Fruit fly (Drosophila melanogaster) whole organism, embryonic: Measurements from ENCODE around the gene Ocrl.

Experiments used
- Ada2b ChIP-seq: fragments of 200-800 bp; sonication (Bioruptor generic); IDR thresholded peaks from 2 replicates; pipeline ENCODE4 v1.3.6; 2022; ENCODE audit warnings: missing biosample characterization, missing genetic modification characterization
- Adf1 ChIP-seq: fragments of 200-800 bp; sonication (Bioruptor generic); IDR thresholded peaks from 2 replicates; pipeline ENCODE4 v1.3.6; 2022; ENCODE audit warnings: missing biosample characterization, missing genetic modification characterization
- Aef1 ChIP-seq: fragments of 200-800 bp; sonication (Bioruptor generic); IDR thresholded peaks from 3 replicates; pipeline ENCODE4 v1.3.6; 2022; ENCODE audit warnings: missing biosample characterization, missing genetic modification characterization
- Asciz ChIP-seq: fragments of 200-800 bp; sonication (Bioruptor generic); optimal IDR thresholded peaks from 2 replicates; lab custom pipeline; 2017; ENCODE audit warnings: missing biosample characterization, mild to moderate bottlenecking, missing genetic modification characterization, missing genetic modification reagents
- BtbVII ChIP-seq: fragments of 200-800 bp; sonication (Bioruptor generic); optimal IDR thresholded peaks from 3 replicates; lab custom pipeline; 2017; ENCODE audit warnings: missing biosample characterization, mild to moderate bottlenecking, missing genetic modification characterization
- CG10147 ChIP-seq: fragments of 200-800 bp; sonication (Bioruptor generic); optimal IDR thresholded peaks from 2 replicates; lab custom pipeline; 2019; ENCODE audit warnings: missing biosample characterization, mild to moderate bottlenecking, missing genetic modification characterization, moderate library complexity
- CG10267 ChIP-seq: fragments of 200-800 bp; sonication (Bioruptor generic); optimal IDR thresholded peaks from 2 replicates; lab custom pipeline; 2018; ENCODE audit warnings: missing biosample characterization, mild to moderate bottlenecking, missing genetic modification characterization, moderate library complexity
- CG10366 ChIP-seq: fragments of 200-800 bp; sonication (Bioruptor generic); IDR thresholded peaks from 2 replicates; pipeline ENCODE4 v1.3.6; 2022; ENCODE audit warnings: missing biosample characterization, missing genetic modification characterization
- CG12659 ChIP-seq: fragments of 200-800 bp; sonication (Bioruptor generic); optimal IDR thresholded peaks from 3 replicates; lab custom pipeline; 2017; ENCODE audit warnings: mild to moderate bottlenecking, missing biosample characterization, missing genetic modification reagents, missing genetic modification characterization
- CG13296 ChIP-seq: fragments of 200-800 bp; sonication (Bioruptor generic); optimal IDR thresholded peaks from 3 replicates; lab custom pipeline; 2018; ENCODE audit warnings: missing biosample characterization, mild to moderate bottlenecking, missing genetic modification characterization
- CG13894 ChIP-seq: fragments of 200-800 bp; sonication (Bioruptor generic); optimal IDR thresholded peaks from 3 replicates; lab custom pipeline; 2018; ENCODE audit warnings: missing biosample characterization, mild to moderate bottlenecking, missing genetic modification characterization, moderate library complexity
- CG14667 ChIP-seq: fragments of 200-800 bp; sonication (Bioruptor generic); IDR thresholded peaks from 2 replicates; pipeline ENCODE4 v1.3.6; 2022; ENCODE audit warnings: missing biosample characterization, missing genetic modification characterization
- CG15073 ChIP-seq: fragments of 200-800 bp; sonication (Bioruptor generic); optimal IDR thresholded peaks from 2 replicates; lab custom pipeline; 2016; ENCODE audit warnings: missing biosample characterization, missing genetic modification characterization
- CG17186 ChIP-seq: fragments of 200-800 bp; sonication (Bioruptor generic); optimal IDR thresholded peaks from 3 replicates; lab custom pipeline; 2017; ENCODE audit warnings: missing biosample characterization, missing genetic modification reagents, missing genetic modification characterization
- CG17359 ChIP-seq: fragments of 200-800 bp; sonication (Bioruptor generic); optimal IDR thresholded peaks from 3 replicates; lab custom pipeline; 2018; ENCODE audit warnings: missing biosample characterization, mild to moderate bottlenecking, missing genetic modification characterization, moderate library complexity
- CG2116 ChIP-seq: fragments of 200-800 bp; sonication (Bioruptor generic); optimal IDR thresholded peaks from 3 replicates; lab custom pipeline; 2018; ENCODE audit warnings: missing biosample characterization, mild to moderate bottlenecking, missing genetic modification characterization
- CG2875 ChIP-seq: fragments of 200-800 bp; sonication (Bioruptor generic); optimal IDR thresholded peaks from 2 replicates; lab custom pipeline; 2017; ENCODE audit warnings: missing biosample characterization, mild to moderate bottlenecking, missing genetic modification characterization, missing genetic modification reagents
- CG3281 ChIP-seq: fragments of 200-800 bp; sonication (Bioruptor generic); optimal IDR thresholded peaks from 3 replicates; lab custom pipeline; 2017; ENCODE audit warnings: missing biosample characterization, mild to moderate bottlenecking, missing genetic modification characterization
- CG34224 ChIP-seq: fragments of 200-800 bp; sonication (Bioruptor generic); IDR thresholded peaks from 3 replicates; pipeline ENCODE4 v1.3.6; 2022; ENCODE audit warnings: missing biosample characterization, missing genetic modification characterization; ENCODE audit not compliant: partially characterized antibody
- CG3726 ChIP-seq: fragments of 200-800 bp; sonication (Bioruptor generic); IDR thresholded peaks from 3 replicates; pipeline ENCODE4, ENCODE4 v1.3.6; 2022; ENCODE audit warnings: missing biosample characterization, missing genetic modification characterization
- CG8281 ChIP-seq: fragments of 200-800 bp; sonication (Bioruptor generic); optimal IDR thresholded peaks from 2 replicates; lab custom pipeline; 2018; ENCODE audit warnings: missing biosample characterization, mild to moderate bottlenecking, missing genetic modification characterization, moderate library complexity
- CG8478 ChIP-seq: fragments of >200 bp; optimal IDR thresholded peaks from 2 replicates; lab custom pipeline; 2018
- CG9437 ChIP-seq: fragments of 200-800 bp; sonication (Bioruptor generic); optimal IDR thresholded peaks from 2 replicates; lab custom pipeline; 2018; ENCODE audit warnings: missing biosample characterization, mild to moderate bottlenecking, missing genetic modification characterization
- CG9609 ChIP-seq: fragments of 200-800 bp; sonication (Bioruptor generic); optimal IDR thresholded peaks from 3 replicates; lab custom pipeline; 2016; ENCODE audit warnings: missing biosample characterization, missing genetic modification characterization
- CG9817 ChIP-seq: fragments of 200-800 bp; sonication (Bioruptor generic); optimal IDR thresholded peaks from 2 replicates; lab custom pipeline; 2018; ENCODE audit warnings: missing biosample characterization, mild to moderate bottlenecking, missing genetic modification characterization, moderate library complexity
- Dfd ChIP-seq, 2 experiments: fragments of >200 bp; optimal IDR thresholded peaks; 2 replicates each; lab custom pipeline; 2017; ENCODE audit warnings: missing biosample characterization in 2 of 2, missing genetic modification characterization in 2 of 2
- Doc2 ChIP-seq: fragments of 200-800 bp; sonication (Bioruptor generic); IDR thresholded peaks from 2 replicates; pipeline ENCODE4 v1.3.6; 2022; ENCODE audit warnings: missing biosample characterization, missing genetic modification characterization
- Hmx ChIP-seq: fragments of 200-800 bp; sonication (Bioruptor generic); optimal IDR thresholded peaks from 2 replicates; lab custom pipeline; 2016; ENCODE audit warnings: missing biosample characterization, missing genetic modification characterization
- Lim3 ChIP-seq: fragments of 200-800 bp; sonication (Bioruptor generic); IDR thresholded peaks from 2 replicates; pipeline ENCODE4 v1.3.6; 2022; ENCODE audit warnings: missing biosample characterization, missing genetic modification characterization
- Mad ChIP-seq: fragments of 200-800 bp; sonication (Bioruptor generic); optimal IDR thresholded peaks from 2 replicates; lab custom pipeline; 2016; ENCODE audit warnings: missing biosample characterization, missing genetic modification characterization
- Neu2 ChIP-seq: fragments of 200-800 bp; sonication (Bioruptor generic); optimal IDR thresholded peaks from 3 replicates; lab custom pipeline; 2016; ENCODE audit warnings: missing biosample characterization, missing genetic modification characterization, borderline replicate concordance
- NfI ChIP-seq: fragments of 200-800 bp; sonication (Bioruptor generic); optimal IDR thresholded peaks from 3 replicates; lab custom pipeline; 2018; ENCODE audit warnings: missing biosample characterization, mild to moderate bottlenecking, missing genetic modification characterization, moderate library complexity
- Side ChIP-seq: fragments of 200-800 bp; sonication (Bioruptor generic); optimal IDR thresholded peaks from 2 replicates; lab custom pipeline; 2016; ENCODE audit warnings: missing biosample characterization, missing genetic modification characterization
- Sry-δ ChIP-seq: fragments of 200-800 bp; sonication (Bioruptor generic); optimal IDR thresholded peaks from 2 replicates; lab custom pipeline; 2016; ENCODE audit warnings: missing biosample characterization, missing genetic modification characterization
- YL-1 ChIP-seq: fragments of 200-800 bp; sonication (Bioruptor generic); optimal IDR thresholded peaks from 3 replicates; lab custom pipeline; 2017; ENCODE audit warnings: missing biosample characterization, mild to moderate bottlenecking, missing genetic modification characterization
- ara ChIP-seq: fragments of 200-800 bp; sonication (Bioruptor generic); IDR thresholded peaks from 2 replicates; pipeline ENCODE4 v1.3.6; 2022; ENCODE audit warnings: missing biosample characterization, missing genetic modification characterization
- ash1 ChIP-seq: fragments of 200-800 bp; sonication (Bioruptor generic); optimal IDR thresholded peaks from 2 replicates; lab custom pipeline; 2018; ENCODE audit warnings: missing biosample characterization, mild to moderate bottlenecking, missing genetic modification characterization
- az2 ChIP-seq: fragments of 200-800 bp; sonication (Bioruptor generic); optimal IDR thresholded peaks from 3 replicates; lab custom pipeline; 2016; ENCODE audit warnings: missing biosample characterization, missing genetic modification characterization
- crp ChIP-seq, 2 experiments: fragments of 200-800 bp; sonication (Bioruptor generic); optimal IDR thresholded peaks; 2 replicates in 1 of 2; 3 replicates in 1 of 2; lab custom pipeline; 2017; ENCODE audit warnings: missing biosample characterization in 2 of 2, missing genetic modification characterization in 2 of 2, mild to moderate bottlenecking in 1 of 2, moderate library complexity in 1 of 2
- dm ChIP-seq: fragments of 200-800 bp; sonication (Bioruptor generic); optimal IDR thresholded peaks from 3 replicates; lab custom pipeline; 2016; ENCODE audit warnings: missing biosample characterization, missing genetic modification characterization
- fd102C ChIP-seq: fragments of 200-800 bp; sonication (Bioruptor generic); optimal IDR thresholded peaks from 2 replicates; lab custom pipeline; 2018; ENCODE audit warnings: missing biosample characterization, mild to moderate bottlenecking, missing genetic modification characterization, moderate library complexity
- fu2 ChIP-seq: fragments of 200-800 bp; sonication (Bioruptor generic); optimal IDR thresholded peaks from 2 replicates; lab custom pipeline; 2016; ENCODE audit warnings: missing biosample characterization, missing genetic modification characterization
- gsb-n ChIP-seq: fragments of 200-800 bp; sonication (Bioruptor generic); optimal IDR thresholded peaks from 3 replicates; lab custom pipeline; 2018; ENCODE audit warnings: missing biosample characterization, mild to moderate bottlenecking, missing genetic modification characterization
- h ChIP-seq: fragments of >200 bp; optimal IDR thresholded peaks from 2 replicates; lab custom pipeline; 2017
- hb ChIP-seq: fragments of 200-800 bp; sonication (Bioruptor generic); IDR thresholded peaks from 3 replicates; pipeline ENCODE4 v1.3.6; 2022; ENCODE audit warnings: missing biosample characterization, missing genetic modification characterization; ENCODE audit not compliant: partially characterized antibody
- kay ChIP-seq: fragments of 200-800 bp; sonication (Bioruptor generic); optimal IDR thresholded peaks from 2 replicates; lab custom pipeline; 2016; ENCODE audit warnings: missing biosample characterization, missing genetic modification characterization
- sob ChIP-seq: fragments of 200-800 bp; sonication (Bioruptor generic); IDR thresholded peaks from 2 replicates; pipeline ENCODE4 v1.3.6; 2022; ENCODE audit warnings: missing biosample characterization, missing genetic modification characterization
- ssp ChIP-seq: fragments of 200-800 bp; sonication (Bioruptor generic); IDR thresholded peaks from 2 replicates; pipeline ENCODE4 v1.3.6; 2022; ENCODE audit warnings: missing biosample characterization, missing genetic modification characterization
- stc ChIP-seq: fragments of 200-800 bp; sonication (Bioruptor generic); IDR thresholded peaks from 2 replicates; pipeline ENCODE4 v1.3.6; 2022; ENCODE audit warnings: missing biosample characterization, missing genetic modification characterization
- zen ChIP-seq: fragments of 200-800 bp; sonication (Bioruptor generic); optimal IDR thresholded peaks from 3 replicates; lab custom pipeline; 2018; ENCODE audit warnings: missing biosample characterization, mild to moderate bottlenecking, missing genetic modification characterization, moderate library complexity

Ocrl gene

DNA sequence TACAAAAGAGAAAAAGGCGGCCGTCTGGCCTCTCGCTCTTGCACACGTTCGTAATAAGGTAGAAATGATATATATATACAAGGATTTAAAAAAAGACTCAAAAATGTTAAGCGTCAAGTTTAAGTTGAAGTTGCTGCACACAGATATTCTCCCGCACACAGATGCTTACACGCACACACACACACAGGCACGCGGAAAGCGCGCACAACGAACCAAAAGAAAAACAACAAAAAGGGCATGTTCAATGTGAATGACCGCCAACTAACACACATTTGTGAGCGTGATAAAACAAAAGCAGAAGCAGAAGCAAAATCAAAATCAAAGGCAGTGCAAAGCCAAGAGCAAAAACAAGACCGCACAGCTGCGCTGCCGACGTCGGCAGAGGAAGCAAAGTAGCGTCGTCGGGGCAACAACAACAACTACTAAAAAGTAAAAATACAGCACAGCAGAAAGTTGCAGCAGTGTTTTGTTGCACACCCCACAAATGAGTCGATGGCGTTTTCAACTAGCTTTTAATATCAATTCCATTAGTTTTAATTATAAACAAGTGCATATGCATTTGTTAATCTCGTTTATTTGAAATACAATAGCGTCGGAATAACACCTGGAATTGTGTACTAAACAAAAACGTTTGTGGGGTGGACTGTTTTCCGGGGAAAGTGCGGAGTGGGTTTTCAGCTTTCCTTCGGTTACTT is 24.5 kb downstream of the Ocrl start (continued):
- TF ChIP-seq CG15073 (GFP tag; lab: Kevin White, UChicago), result peak; percentile 77
- TF ChIP-seq CG13894 (tag; lab: Kevin White, UChicago), result peak; percentile 71
- TF ChIP-seq CG9609 (GFP tag; lab: Kevin White, UChicago), result peak; percentile 90
- TF ChIP-seq h, result no peak
- TF ChIP-seq ara (GFP tag; lab: Robert Waterston, UW), result peak; percentile 98
- peak; percentile 94 for TF ChIP-seq CG17186 (GFP tag; lab: Kevin White, UChicago)
- peak; percentile 94 for TF ChIP-seq CG14667 (GFP tag; lab: Robert Waterston, UW)
- TF ChIP-seq BtbVII (GFP tag; lab: Kevin White, UChicago), result peak; percentile 90
- peak; percentile 12 to 72 for TF ChIP-seq crp (GFP tag; optimal IDR thresholded peaks at IDR 0.05; lab: Kevin White, UChicago)
- peak; percentile 87 for TF ChIP-seq CG13296 (GFP tag; lab: Kevin White, UChicago)
- TF ChIP-seq stc (GFP tag; lab: Robert Waterston, UW), result peak; percentile 96
- no peak for TF ChIP-seq Doc2 (GFP tag; lab: Robert Waterston, UW)
- TF ChIP-seq CG10147 (GFP tag; lab: Kevin White, UChicago), result peak; percentile 91
- peak; percentile 75 for TF ChIP-seq fu2 (GFP tag; lab: Kevin White, UChicago)
- peak; percentile 79 for TF ChIP-seq kay (GFP tag; lab: Kevin White, UChicago)
- peak; percentile 95 for TF ChIP-seq fd102C (GFP tag; lab: Kevin White, UChicago)
- TF ChIP-seq hb (GFP tag; lab: Robert Waterston, UW), result no peak
- TF ChIP-seq gsb-n (tag; lab: Kevin White, UChicago), result peak; percentile 99
- TF ChIP-seq Lim3 (GFP tag; lab: Robert Waterston, UW), result peak; percentile 72
- no peak for TF ChIP-seq CG8478 (lab: Kevin White, UChicago)
- TF ChIP-seq CG9817, result peak; percentile 89
- TF ChIP-seq az2 (GFP tag; lab: Kevin White, UChicago), result peak; percentile 99
- TF ChIP-seq CG2875 (GFP tag; lab: Kevin White, UChicago), result peak; percentile 98
- peak; percentile 96 for TF ChIP-seq Mad (GFP tag; lab: Kevin White, UChicago)
- TF ChIP-seq Asciz, result peak; percentile 97
- peak; percentile 51 for TF ChIP-seq ash1 (GFP tag; lab: Kevin White, UChicago)
- TF ChIP-seq ssp (GFP tag; lab: Robert Waterston, UW), result peak; percentile 85
- peak; percentile 90 for TF ChIP-seq Neu2 (GFP tag; lab: Kevin White, UChicago)
- TF ChIP-seq Dfd (GFP tag; optimal IDR thresholded peaks at IDR 0.05; lab: Kevin White, UChicago), result no peak
- peak; percentile 96 for TF ChIP-seq CG12659 (GFP tag; lab: Kevin White, UChicago)
- TF ChIP-seq sob (GFP tag; lab: Robert Waterston, UW), result peak; percentile 92
- peak; percentile 85 for TF ChIP-seq CG8281 (tag; lab: Kevin White, UChicago)
- TF ChIP-seq CG9437, result peak; percentile 90
- peak; percentile 84 for TF ChIP-seq CG3281 (GFP tag; lab: Kevin White, UChicago)
- peak; percentile 95 for TF ChIP-seq CG3726 (GFP tag; lab: Robert Waterston, UW)
- TF ChIP-seq CG34224, result no peak
- peak; percentile 82 for TF ChIP-seq CG2116 (GFP tag; lab: Kevin White, UChicago)
- peak; percentile 94 for TF ChIP-seq CG10267 (tag; lab: Kevin White, UChicago)
- TF ChIP-seq Side (GFP tag; lab: Kevin White, UChicago), result peak; percentile 95
- peak; percentile 76 for TF ChIP-seq Hmx
- peak; percentile 90 for TF ChIP-seq dm (GFP tag; lab: Kevin White, UChicago)
- TF ChIP-seq YL-1 (GFP tag; lab: Kevin White, UChicago), result peak; percentile 90
- TF ChIP-seq zen (tag; lab: Kevin White, UChicago), result peak; percentile 98
- peak; percentile 95 for TF ChIP-seq NfI (GFP tag; lab: Kevin White, UChicago)
- peak; percentile 85 for TF ChIP-seq Aef1 (GFP tag; lab: Robert Waterston, UW)
- peak; percentile 98 for TF ChIP-seq CG17359 (tag; lab: Kevin White, UChicago)
- peak; percentile 95 for TF ChIP-seq CG10366 (GFP tag; lab: Robert Waterston, UW)
- peak; percentile 55 for TF ChIP-seq Sry-δ (GFP tag; lab: Kevin White, UChicago)
- TF ChIP-seq Adf1, result peak; percentile 77
- peak; percentile 92 for TF ChIP-seq Ada2b (GFP tag; lab: Robert Waterston, UW)
